Fruit fly (Drosophila melanogaster) whole organism, embryonic: ENCODE data around the gene Cap-D2.

ENCODE experiments used
- Adf1 ChIP-seq: fragments of 200-800 bp; sonication (Bioruptor generic); IDR thresholded peaks from 2 replicates; pipeline ENCODE4 v1.3.6; 2022; ENCODE audit warnings: missing biosample characterization, missing genetic modification characterization
- Blimp-1 ChIP-seq: fragments of 200-800 bp; sonication (Bioruptor generic); optimal IDR thresholded peaks from 3 replicates; lab custom pipeline; 2018; ENCODE audit warnings: missing biosample characterization, missing genetic modification characterization, mild to moderate bottlenecking, moderate library complexity, missing genetic modification reagents
- CG10431 ChIP-seq: fragments of 200-800 bp; sonication (Bioruptor generic); optimal IDR thresholded peaks from 3 replicates; lab custom pipeline; 2018; ENCODE audit warnings: missing biosample characterization, mild to moderate bottlenecking, missing genetic modification characterization
- CG11696 ChIP-seq: fragments of 200-800 bp; sonication (Bioruptor generic); IDR thresholded peaks from 2 replicates; pipeline ENCODE4 v1.3.6; 2022; ENCODE audit warnings: missing biosample characterization, missing genetic modification characterization
- CG12219 ChIP-seq: fragments of 200-800 bp; sonication (Bioruptor generic); optimal IDR thresholded peaks from 3 replicates; lab custom pipeline; 2018; ENCODE audit warnings: missing biosample characterization, mild to moderate bottlenecking, missing genetic modification characterization
- CG12299 ChIP-seq: fragments of 200-800 bp; sonication (Bioruptor generic); optimal IDR thresholded peaks from 2 replicates; lab custom pipeline; 2018; ENCODE audit warnings: missing biosample characterization, mild to moderate bottlenecking, missing genetic modification characterization
- CG13287 ChIP-seq: fragments of 200-800 bp; sonication (Bioruptor generic); IDR thresholded peaks from 2 replicates; pipeline ENCODE4 v1.3.6; 2022; ENCODE audit warnings: missing biosample characterization, missing genetic modification characterization; ENCODE audit not compliant: partially characterized antibody
- CG14860 ChIP-seq: fragments of 200-800 bp; sonication (Bioruptor generic); IDR thresholded peaks from 3 replicates; pipeline ENCODE4 v1.3.6; 2022; ENCODE audit warnings: missing biosample characterization, missing genetic modification characterization; ENCODE audit not compliant: partially characterized antibody
- CG17829 ChIP-seq: fragments of 200-800 bp; optimal IDR thresholded peaks from 2 replicates; lab custom pipeline; 2019; ENCODE audit warnings: missing biosample characterization, mild to moderate bottlenecking, missing genetic modification characterization, moderate library complexity
- CG18262 ChIP-seq: fragments of 200-800 bp; optimal IDR thresholded peaks from 3 replicates; lab custom pipeline; 2019; ENCODE audit warnings: missing biosample characterization, mild to moderate bottlenecking, missing genetic modification characterization, moderate library complexity
- CG3163 ChIP-seq: fragments of 200-800 bp; sonication (Bioruptor generic); optimal IDR thresholded peaks from 3 replicates; lab custom pipeline; 2016; ENCODE audit warnings: missing biosample characterization, missing genetic modification characterization
- CG3726 ChIP-seq: fragments of 200-800 bp; sonication (Bioruptor generic); IDR thresholded peaks from 3 replicates; pipeline ENCODE4, ENCODE4 v1.3.6; 2022; ENCODE audit warnings: missing biosample characterization, missing genetic modification characterization
- CG4282 ChIP-seq: fragments of 200-800 bp; sonication (Bioruptor generic); optimal IDR thresholded peaks from 2 replicates; lab custom pipeline; 2016; ENCODE audit warnings: missing biosample characterization, missing genetic modification characterization
- CG5180 ChIP-seq: fragments of 200-800 bp; sonication (Bioruptor generic); optimal IDR thresholded peaks from 3 replicates; lab custom pipeline; 2017; ENCODE audit warnings: missing biosample characterization, missing genetic modification characterization, mild to moderate bottlenecking, moderate library complexity, missing genetic modification reagents
- CG8359 ChIP-seq: fragments of 200-800 bp; sonication (Bioruptor generic); optimal IDR thresholded peaks from 2 replicates; lab custom pipeline; 2017; ENCODE audit warnings: missing biosample characterization, mild to moderate bottlenecking, missing genetic modification characterization, borderline replicate concordance
- CG8765 ChIP-seq: fragments of 200-800 bp; sonication (Bioruptor generic); IDR thresholded peaks from 2 replicates; pipeline ENCODE4 v1.3.6; 2022; ENCODE audit warnings: missing biosample characterization, missing genetic modification characterization
- CG9215 ChIP-seq: fragments of 200-800 bp; sonication (Bioruptor generic); IDR thresholded peaks from 2 replicates; pipeline ENCODE4 v1.3.6; 2022; ENCODE audit warnings: missing biosample characterization, missing genetic modification characterization
- Gsc ChIP-seq: fragments of 200-800 bp; sonication (Bioruptor generic); IDR thresholded peaks from 2 replicates; pipeline ENCODE4 v1.3.6; 2022; ENCODE audit warnings: missing biosample characterization, missing genetic modification characterization
- HmgD ChIP-seq: fragments of 200-800 bp; sonication (Bioruptor generic); optimal IDR thresholded peaks from 3 replicates; lab custom pipeline; 2016; ENCODE audit warnings: missing biosample characterization, missing genetic modification characterization
- Hmx ChIP-seq: fragments of 200-800 bp; sonication (Bioruptor generic); optimal IDR thresholded peaks from 2 replicates; lab custom pipeline; 2016; ENCODE audit warnings: missing biosample characterization, missing genetic modification characterization
- Hr51 ChIP-seq, 2 experiments: fragments of 200-800 bp; sonication (Bioruptor generic); optimal IDR thresholded peaks; 2 replicates in 1 of 2; 3 replicates in 1 of 2; lab custom pipeline; 2016 to 2018; ENCODE audit warnings: missing biosample characterization in 2 of 2, missing genetic modification characterization in 2 of 2, mild to moderate bottlenecking in 1 of 2, moderate library complexity in 1 of 2
- Lhr ChIP-seq: fragments of 200-800 bp; sonication (Bioruptor generic); optimal IDR thresholded peaks from 3 replicates; lab custom pipeline; 2017; ENCODE audit warnings: mild to moderate bottlenecking, missing biosample characterization, missing genetic modification reagents, missing genetic modification characterization
- Med ChIP-seq: fragments of 200-800 bp; sonication (Bioruptor generic); peaks from one replicate; lab custom pipeline; 2016; ENCODE audit warnings: missing biosample characterization, missing genetic modification characterization, mild to moderate bottlenecking, inconsistent platforms, moderate library complexity
- Xbp1 ChIP-seq: fragments of 200-800 bp; sonication (Bioruptor generic); optimal IDR thresholded peaks from 3 replicates; lab custom pipeline; 2016; ENCODE audit warnings: missing biosample characterization, mild to moderate bottlenecking, missing genetic modification characterization
- Xrp1 ChIP-seq: fragments of 200-800 bp; sonication (Bioruptor generic); IDR thresholded peaks from 2 replicates; pipeline ENCODE4 v1.3.6; 2022; ENCODE audit warnings: missing biosample characterization, missing genetic modification characterization
- abd-A ChIP-seq: fragments of 200-800 bp; sonication (Bioruptor generic); optimal IDR thresholded peaks from 3 replicates; lab custom pipeline; 2019; ENCODE audit warnings: missing biosample characterization, mild to moderate bottlenecking, missing genetic modification characterization, moderate library complexity
- bsh ChIP-seq, 2 experiments: fragments of 200-800 bp; sonication (Bioruptor generic); optimal IDR thresholded peaks; 2 replicates each; lab custom pipeline; 2017 to 2018; ENCODE audit warnings: mild to moderate bottlenecking in 2 of 2, missing biosample characterization in 2 of 2, missing genetic modification characterization in 2 of 2, moderate library complexity in 1 of 2
- chif ChIP-seq, 2 experiments: fragments of 200-800 bp; sonication (Bioruptor generic); optimal IDR thresholded peaks; 3 replicates each; lab custom pipeline; 2016; ENCODE audit warnings: missing biosample characterization in 2 of 2, missing genetic modification characterization in 2 of 2
- chn ChIP-seq: fragments of 200-800 bp; sonication (Bioruptor generic); optimal IDR thresholded peaks from 2 replicates; lab custom pipeline; 2016; ENCODE audit warnings: missing biosample characterization, missing genetic modification characterization
- croc ChIP-seq: fragments of 200-800 bp; sonication (Bioruptor generic); conservative IDR thresholded peaks from 3 replicates; pipeline ENCODE4 v1.3.6; 2022; ENCODE audit warnings: missing biosample characterization, missing genetic modification characterization
- danr ChIP-seq: fragments of 200-800 bp; sonication (Bioruptor generic); IDR thresholded peaks from 2 replicates; pipeline ENCODE4 v1.3.6; 2022; ENCODE audit warnings: missing biosample characterization, missing genetic modification characterization
- dpn ChIP-seq, 2 experiments: fragments of 200-800 bp; sonication (Bioruptor generic); optimal IDR thresholded peaks; 3 replicates each; lab custom pipeline; 2016; ENCODE audit warnings: missing biosample characterization in 2 of 2, missing genetic modification characterization in 2 of 2
- dysf ChIP-seq: fragments of 200-800 bp; sonication (Bioruptor generic); IDR thresholded peaks from 3 replicates; pipeline ENCODE4 v1.3.6; 2022; ENCODE audit warnings: missing biosample characterization, missing genetic modification characterization
- ems ChIP-seq: fragments of 200-800 bp; sonication (Bioruptor generic); optimal IDR thresholded peaks from 3 replicates; lab custom pipeline; 2016; ENCODE audit warnings: missing biosample characterization, missing genetic modification characterization
- fd3F ChIP-seq: fragments of 200-800 bp; sonication (Bioruptor generic); optimal IDR thresholded peaks from 2 replicates; lab custom pipeline; 2018; ENCODE audit warnings: missing biosample characterization, mild to moderate bottlenecking, missing genetic modification characterization, moderate library complexity
- fd96Cb ChIP-seq: fragments of 200-800 bp; sonication (Bioruptor generic); optimal IDR thresholded peaks from 2 replicates; lab custom pipeline; 2018; ENCODE audit warnings: missing biosample characterization, mild to moderate bottlenecking, missing genetic modification characterization, moderate library complexity
- fru ChIP-seq: fragments of >200 bp; optimal IDR thresholded peaks from 2 replicates; lab custom pipeline; 2017
- gce ChIP-seq: fragments of 200-800 bp; sonication (Bioruptor generic); IDR thresholded peaks from 3 replicates; pipeline ENCODE4 v1.3.6; 2022; ENCODE audit warnings: missing biosample characterization, missing genetic modification characterization
- gem ChIP-seq: fragments of 200-800 bp; sonication (Bioruptor generic); optimal IDR thresholded peaks from 2 replicates; lab custom pipeline; 2019; ENCODE audit warnings: missing biosample characterization, mild to moderate bottlenecking, missing genetic modification characterization, moderate library complexity
- gsb ChIP-seq: fragments of 200-800 bp; sonication (Bioruptor generic); IDR thresholded peaks from 2 replicates; pipeline ENCODE4 v1.3.6; 2022; ENCODE audit warnings: missing biosample characterization, missing genetic modification characterization
- jing ChIP-seq: fragments of 200-800 bp; sonication (Bioruptor generic); optimal IDR thresholded peaks from 2 replicates; lab custom pipeline; 2018; ENCODE audit warnings: missing biosample characterization, mild to moderate bottlenecking, missing genetic modification characterization
- pan ChIP-seq, 4 experiments: fragments of >200 bp in 3 of 4; fragments of 200-800 bp in 1 of 4; sonication (Bioruptor generic) in 1 of 4; optimal IDR thresholded peaks in 3 of 4; IDR thresholded peaks in 1 of 4; 2 replicates each; pipeline versions ENCODE4 v1.3.6 to Lab custom; 2017 to 2022; ENCODE audit warnings: missing biosample characterization in 2 of 4, missing genetic modification characterization in 2 of 4, mixed read lengths in 1 of 4
- pb ChIP-seq: fragments of 200-800 bp; sonication (Bioruptor generic); optimal IDR thresholded peaks from 3 replicates; lab custom pipeline; 2016; ENCODE audit warnings: missing biosample characterization, missing genetic modification characterization
- prd ChIP-seq, 3 experiments: fragments of >200 bp in 2 of 3; fragments of 200-800 bp in 1 of 3; sonication (Bioruptor generic) in 1 of 3; optimal IDR thresholded peaks in 2 of 3; IDR thresholded peaks in 1 of 3; 2 replicates in 2 of 3; 3 replicates in 1 of 3; pipeline versions ENCODE4 v1.3.6 to Lab custom; 2017 to 2022; ENCODE audit warnings: missing biosample characterization in 1 of 3, missing genetic modification characterization in 1 of 3
- sens ChIP-seq: fragments of 200-800 bp; sonication (Bioruptor generic); peaks from one replicate; lab custom pipeline; 2016; ENCODE audit warnings: missing biosample characterization, missing genetic modification characterization
- sisA ChIP-seq: fragments of 200-800 bp; sonication (Bioruptor generic); IDR thresholded peaks from 2 replicates; pipeline ENCODE4 v1.3.6; 2022; ENCODE audit warnings: missing biosample characterization, missing genetic modification characterization
- slp2 ChIP-seq: fragments of 200-800 bp; sonication (Bioruptor generic); optimal IDR thresholded peaks from 2 replicates; lab custom pipeline; 2016; ENCODE audit warnings: missing biosample characterization, missing genetic modification characterization
- tgo ChIP-seq: fragments of 200-800 bp; sonication (Bioruptor generic); IDR thresholded peaks from 3 replicates; pipeline ENCODE4 v1.3.6; 2022; ENCODE audit warnings: missing biosample characterization, missing genetic modification characterization
- zfh2 ChIP-seq: fragments of 200-800 bp; sonication (Bioruptor generic); optimal IDR thresholded peaks from 2 replicates; lab custom pipeline; 2016; ENCODE audit warnings: missing biosample characterization, missing genetic modification characterization

Cap-D2 gene

dm6 chr3R:29699220-29699619, 23.8 kb downstream of the Cap-D2 start (continued):
- TF ChIP-seq CG12219 (GFP tag; lab: Kevin White, UChicago) (no peak), Adf1 (GFP tag; lab: Robert Waterston, UW) (no peak), dysf (peak; percentile 68; the same call in 2 of the 3 replicates), dpn (GFP tag; optimal IDR thresholded peaks at IDR 0.05; lab: Kevin White, UChicago) (peak in 1 of 2 experiments; percentile 28), CG3163 (GFP tag; lab: Kevin White, UChicago) (no peak), ems (no peak), chn (GFP tag; lab: Kevin White, UChicago) (no peak), CG11696 (GFP tag; lab: Robert Waterston, UW) (0 out of 2 replicates have a peak, but pooled peaks have one; percentile 36), Hmx (GFP tag; lab: Kevin White, UChicago) (no peak), bsh (GFP tag; optimal IDR thresholded peaks at IDR 0.05; lab: Kevin White, UChicago) (peak in 1 of 2 experiments; percentile 50), CG8359 (GFP tag; lab: Kevin White, UChicago) (no peak), pb (GFP tag; lab: Kevin White, UChicago) (peak; percentile 1), danr (GFP tag; lab: Robert Waterston, UW) (peak; percentile 52; the same call in 1 of the 2 replicates), gce (GFP tag; lab: Robert Waterston, UW) (no peak), CG14860 (GFP tag; lab: Robert Waterston, UW) (no peak), Blimp-1 (GFP tag; lab: Kevin White, UChicago) (peak; percentile 22), gem (tag; lab: Kevin White, UChicago) (peak; percentile 73), sens (GFP tag; lab: Kevin White, UChicago) (peak; percentile 83), Gsc (GFP tag; lab: Robert Waterston, UW) (peak; percentile 27; the same call in 1 of the 2 replicates), Med (GFP tag; lab: Kevin White, UChicago) (peak; percentile 78), zfh2 (GFP tag; lab: Kevin White, UChicago) (no peak), pan (optimal IDR thresholded peaks at IDR 0.05; lab: Kevin White, UChicago) (no peak), pan (GFP tag; optimal IDR thresholded peaks at IDR 0.05 in 1 of 2, IDR thresholded peaks at IDR 0.05 in 1 of 2) (peak in 1 of 2 experiments; percentile 73), fd96Cb (tag; lab: Kevin White, UChicago) (no peak), CG12299 (no peak), Xrp1 (GFP tag; lab: Robert Waterston, UW) (peak; percentile 84), tgo (GFP tag; lab: Robert Waterston, UW) (peak; percentile 51; the same call in 2 of the 3 replicates), prd (optimal IDR thresholded peaks at IDR 0.05; lab: Kevin White, UChicago) (no peak), prd (GFP tag; IDR thresholded peaks at IDR 0.05; lab: Robert Waterston, UW) (peak; percentile 63), fru (lab: Kevin White, UChicago) (no peak), jing (GFP tag; lab: Kevin White, UChicago) (no peak), CG18262 (tag; lab: Kevin White, UChicago) (peak; percentile 74), gsb (GFP tag; lab: Robert Waterston, UW) (no peak), sisA (GFP tag; lab: Robert Waterston, UW) (0 out of 2 replicates have a peak, but pooled peaks have one; percentile 8), Lhr (no peak), abd-A (tag; lab: Kevin White, UChicago) (no peak), chif (GFP tag; optimal IDR thresholded peaks at IDR 0.05; lab: Kevin White, UChicago) (peak in 1 of 2 experiments; percentile 16), Xbp1 (peak; percentile 0), CG4282 (GFP tag; lab: Kevin White, UChicago) (no peak), croc (GFP tag; lab: Robert Waterston, UW) (peak; percentile 47; the same call in 2 of the 3 replicates), CG13287 (GFP tag; lab: Robert Waterston, UW) (no peak), CG8765 (GFP tag; lab: Robert Waterston, UW) (peak; percentile 35; the same call in 1 of the 2 replicates), CG10431 (GFP tag; lab: Kevin White, UChicago) (no peak), CG5180 (GFP tag; lab: Kevin White, UChicago) (no peak), HmgD (GFP tag; lab: Kevin White, UChicago) (no peak), fd3F (GFP tag; lab: Kevin White, UChicago) (no peak), slp2 (no peak), Hr51 (GFP tag; optimal IDR thresholded peaks at IDR 0.05; lab: Kevin White, UChicago) (no peak), CG17829 (tag; lab: Kevin White, UChicago) (peak; percentile 59), CG3726 (0 out of 3 replicates have a peak, but pooled peaks have one; percentile 49), CG9215 (peak; percentile 46; the same call in 1 of the 2 replicates)
